Fruit fly (Drosophila melanogaster) whole organism, embryonic: ENCODE data around the gene Trf.

Experiments
- Abd-B ChIP-seq: fragments of 200-800 bp; sonication (Bioruptor generic); optimal IDR thresholded peaks from 2 replicates; lab custom pipeline; 2018; ENCODE audit warnings: missing biosample characterization, mild to moderate bottlenecking, missing genetic modification characterization, moderate library complexity
- Atf-2 ChIP-seq: fragments of 200-800 bp; sonication (Bioruptor generic); optimal IDR thresholded peaks from 2 replicates; lab custom pipeline; 2016; ENCODE audit warnings: missing biosample characterization, missing genetic modification characterization
- BtbVII ChIP-seq: fragments of 200-800 bp; sonication (Bioruptor generic); optimal IDR thresholded peaks from 3 replicates; lab custom pipeline; 2017; ENCODE audit warnings: missing biosample characterization, mild to moderate bottlenecking, missing genetic modification characterization
- CG10979 ChIP-seq: fragments of 200-800 bp; sonication (Bioruptor generic); optimal IDR thresholded peaks from 2 replicates; lab custom pipeline; 2018; ENCODE audit warnings: missing biosample characterization, mild to moderate bottlenecking, missing genetic modification characterization, moderate library complexity
- CG12659 ChIP-seq: fragments of 200-800 bp; sonication (Bioruptor generic); optimal IDR thresholded peaks from 3 replicates; lab custom pipeline; 2017; ENCODE audit warnings: mild to moderate bottlenecking, missing biosample characterization, missing genetic modification reagents, missing genetic modification characterization
- CG13123 ChIP-seq: fragments of 200-800 bp; sonication (Bioruptor generic); optimal IDR thresholded peaks from 2 replicates; lab custom pipeline; 2016; ENCODE audit warnings: missing biosample characterization, missing genetic modification characterization
- CG13296 ChIP-seq: fragments of 200-800 bp; sonication (Bioruptor generic); optimal IDR thresholded peaks from 3 replicates; lab custom pipeline; 2018; ENCODE audit warnings: missing biosample characterization, mild to moderate bottlenecking, missing genetic modification characterization
- CG16813 ChIP-seq: fragments of 200-800 bp; sonication (Bioruptor generic); IDR thresholded peaks from 3 replicates; pipeline ENCODE4 v1.3.6; 2022; ENCODE audit warnings: missing biosample characterization, missing genetic modification characterization; ENCODE audit not compliant: partially characterized antibody
- CG17385 ChIP-seq: fragments of 200-800 bp; sonication (Bioruptor generic); optimal IDR thresholded peaks from 3 replicates; lab custom pipeline; 2018; ENCODE audit warnings: missing biosample characterization, mild to moderate bottlenecking, missing genetic modification characterization
- CG18011 ChIP-seq: fragments of 200-800 bp; sonication (Bioruptor generic); optimal IDR thresholded peaks from 2 replicates; lab custom pipeline; 2017; ENCODE audit warnings: missing biosample characterization, missing genetic modification characterization, mild to moderate bottlenecking, moderate library complexity, missing genotype
- CG18599 ChIP-seq: fragments of 200-800 bp; sonication (Bioruptor generic); optimal IDR thresholded peaks from 3 replicates; lab custom pipeline; 2017; ENCODE audit warnings: missing biosample characterization, missing genetic modification characterization, mild to moderate bottlenecking, moderate library complexity, missing genetic modification reagents
- CG31441 ChIP-seq: fragments of 200-800 bp; sonication (Bioruptor generic); IDR thresholded peaks from 2 replicates; pipeline ENCODE4 v1.3.6; 2022; ENCODE audit warnings: missing biosample characterization, missing genetic modification characterization
- CG34224 ChIP-seq: fragments of 200-800 bp; sonication (Bioruptor generic); IDR thresholded peaks from 3 replicates; pipeline ENCODE4 v1.3.6; 2022; ENCODE audit warnings: missing biosample characterization, missing genetic modification characterization; ENCODE audit not compliant: partially characterized antibody
- CG34376 ChIP-seq: fragments of 200-800 bp; sonication (Bioruptor generic); optimal IDR thresholded peaks from 2 replicates; lab custom pipeline; 2018; ENCODE audit warnings: missing biosample characterization, mild to moderate bottlenecking, missing genetic modification characterization
- CG3726 ChIP-seq: fragments of 200-800 bp; sonication (Bioruptor generic); IDR thresholded peaks from 3 replicates; pipeline ENCODE4, ENCODE4 v1.3.6; 2022; ENCODE audit warnings: missing biosample characterization, missing genetic modification characterization
- CG3995 ChIP-seq: fragments of 200-800 bp; sonication (Bioruptor generic); optimal IDR thresholded peaks from 3 replicates; lab custom pipeline; 2016; ENCODE audit warnings: missing biosample characterization, missing genetic modification characterization
- CG4617 ChIP-seq: fragments of 200-800 bp; sonication (Bioruptor generic); optimal IDR thresholded peaks from 3 replicates; lab custom pipeline; 2016; ENCODE audit warnings: missing biosample characterization, missing genetic modification characterization, borderline replicate concordance
- CG5180 ChIP-seq: fragments of 200-800 bp; sonication (Bioruptor generic); optimal IDR thresholded peaks from 3 replicates; lab custom pipeline; 2017; ENCODE audit warnings: missing biosample characterization, missing genetic modification characterization, mild to moderate bottlenecking, moderate library complexity, missing genetic modification reagents
- CG7556 ChIP-seq: fragments of 200-800 bp; sonication (Bioruptor generic); optimal IDR thresholded peaks from 2 replicates; lab custom pipeline; 2017; ENCODE audit warnings: missing biosample characterization, mild to moderate bottlenecking, missing genetic modification characterization
- CG7839 ChIP-seq: fragments of 200-800 bp; sonication (Bioruptor generic); optimal IDR thresholded peaks from 3 replicates; lab custom pipeline; 2018; ENCODE audit warnings: missing biosample characterization, mild to moderate bottlenecking, missing genetic modification characterization, moderate library complexity
- CG7963 ChIP-seq: fragments of 200-800 bp; sonication (Bioruptor generic); IDR thresholded peaks from 3 replicates; pipeline ENCODE4 v1.3.6; 2022; ENCODE audit warnings: missing biosample characterization, missing genetic modification characterization; ENCODE audit not compliant: partially characterized antibody
- CG8290 ChIP-seq, 3 experiments: fragments of 200-800 bp; sonication (Bioruptor generic); optimal IDR thresholded peaks; 2 replicates each; lab custom pipeline; 2016 to 2019; ENCODE audit warnings: missing biosample characterization in 3 of 3, missing genetic modification characterization in 3 of 3, mild to moderate bottlenecking in 2 of 3, moderate library complexity in 1 of 3
- CG8924 ChIP-seq: fragments of 200-800 bp; optimal IDR thresholded peaks from 3 replicates; lab custom pipeline; 2019; ENCODE audit warnings: missing biosample characterization, mild to moderate bottlenecking, missing genetic modification characterization, moderate library complexity
- Dbx ChIP-seq: fragments of 200-800 bp; sonication (Bioruptor generic); IDR thresholded peaks from 3 replicates; pipeline ENCODE4 v1.3.6; 2022; ENCODE audit warnings: missing biosample characterization, missing genetic modification characterization
- HLH4C ChIP-seq: fragments of 200-800 bp; sonication (Bioruptor generic); IDR thresholded peaks from 3 replicates; pipeline ENCODE4 v1.3.6; 2022; ENCODE audit warnings: missing biosample characterization, missing genetic modification characterization; ENCODE audit not compliant: partially characterized antibody
- Hr3 ChIP-seq: fragments of 200-800 bp; sonication (Bioruptor generic); optimal IDR thresholded peaks from 3 replicates; lab custom pipeline; 2016; ENCODE audit warnings: missing biosample characterization, missing genetic modification characterization
- NFAT ChIP-seq: fragments of 200-800 bp; sonication (Bioruptor generic); IDR thresholded peaks from 2 replicates; pipeline ENCODE4 v1.3.6; 2022; ENCODE audit warnings: missing biosample characterization, missing genetic modification characterization
- Ravus ChIP-seq: fragments of 200-800 bp; sonication (Bioruptor generic); IDR thresholded peaks from 2 replicates; pipeline ENCODE4 v1.3.6; 2022; ENCODE audit warnings: missing biosample characterization, missing genetic modification characterization
- Xbp1 ChIP-seq: fragments of 200-800 bp; sonication (Bioruptor generic); optimal IDR thresholded peaks from 3 replicates; lab custom pipeline; 2016; ENCODE audit warnings: missing biosample characterization, mild to moderate bottlenecking, missing genetic modification characterization
- amos ChIP-seq: fragments of 200-800 bp; sonication (Bioruptor generic); IDR thresholded peaks from 2 replicates; pipeline ENCODE4 v1.3.6; 2022; ENCODE audit warnings: missing biosample characterization, missing genetic modification characterization; ENCODE audit not compliant: partially characterized antibody
- chif ChIP-seq, 2 experiments: fragments of 200-800 bp; sonication (Bioruptor generic); optimal IDR thresholded peaks; 3 replicates each; lab custom pipeline; 2016; ENCODE audit warnings: missing biosample characterization in 2 of 2, missing genetic modification characterization in 2 of 2
- chm ChIP-seq: fragments of 200-800 bp; sonication (Bioruptor generic); IDR thresholded peaks from 2 replicates; pipeline ENCODE4 v1.3.6; 2022; ENCODE audit warnings: missing biosample characterization, missing genetic modification characterization
- danr ChIP-seq: fragments of 200-800 bp; sonication (Bioruptor generic); IDR thresholded peaks from 2 replicates; pipeline ENCODE4 v1.3.6; 2022; ENCODE audit warnings: missing biosample characterization, missing genetic modification characterization
- fu2 ChIP-seq: fragments of 200-800 bp; sonication (Bioruptor generic); optimal IDR thresholded peaks from 2 replicates; lab custom pipeline; 2016; ENCODE audit warnings: missing biosample characterization, missing genetic modification characterization
- gsb ChIP-seq: fragments of 200-800 bp; sonication (Bioruptor generic); IDR thresholded peaks from 2 replicates; pipeline ENCODE4 v1.3.6; 2022; ENCODE audit warnings: missing biosample characterization, missing genetic modification characterization
- insv ChIP-seq, 2 experiments: fragments of 200-800 bp; sonication (Bioruptor generic); optimal IDR thresholded peaks; 3 replicates each; lab custom pipeline; 2016 to 2018; ENCODE audit warnings: missing biosample characterization in 2 of 2, missing genetic modification characterization in 2 of 2
- kay ChIP-seq: fragments of 200-800 bp; sonication (Bioruptor generic); optimal IDR thresholded peaks from 2 replicates; lab custom pipeline; 2016; ENCODE audit warnings: missing biosample characterization, missing genetic modification characterization
- mirr ChIP-seq: fragments of 200-800 bp; sonication (Bioruptor generic); optimal IDR thresholded peaks from 3 replicates; lab custom pipeline; 2018; ENCODE audit warnings: missing biosample characterization, mild to moderate bottlenecking, missing genetic modification characterization
- nau ChIP-seq: fragments of 200-800 bp; sonication (Bioruptor generic); optimal IDR thresholded peaks from 3 replicates; lab custom pipeline; 2017; ENCODE audit warnings: missing biosample characterization, mild to moderate bottlenecking, missing genetic modification characterization, missing genetic modification reagents
- org-1 ChIP-seq: fragments of 200-800 bp; sonication (Bioruptor generic); optimal IDR thresholded peaks from 2 replicates; lab custom pipeline; 2017; ENCODE audit warnings: missing biosample characterization, missing genetic modification characterization
- prd ChIP-seq, 3 experiments: fragments of >200 bp in 2 of 3; fragments of 200-800 bp in 1 of 3; sonication (Bioruptor generic) in 1 of 3; optimal IDR thresholded peaks in 2 of 3; IDR thresholded peaks in 1 of 3; 2 replicates in 2 of 3; 3 replicates in 1 of 3; pipeline versions ENCODE4 v1.3.6 to Lab custom; 2017 to 2022; ENCODE audit warnings: missing biosample characterization in 1 of 3, missing genetic modification characterization in 1 of 3
- pros ChIP-seq: fragments of 200-800 bp; sonication (Bioruptor generic); optimal IDR thresholded peaks from 3 replicates; lab custom pipeline; 2019; ENCODE audit warnings: missing biosample characterization, mild to moderate bottlenecking, missing genetic modification characterization, moderate library complexity
- ranshi ChIP-seq: fragments of 200-800 bp; sonication (Bioruptor generic); IDR thresholded peaks from 2 replicates; pipeline ENCODE4 v1.3.6; 2022; ENCODE audit warnings: missing biosample characterization, missing genetic modification characterization
- repo ChIP-seq: fragments of 200-800 bp; sonication (Bioruptor generic); optimal IDR thresholded peaks from 2 replicates; lab custom pipeline; 2016; ENCODE audit warnings: missing biosample characterization, missing genetic modification characterization
- sqz ChIP-seq: fragments of 200-800 bp; sonication (Bioruptor generic); optimal IDR thresholded peaks from 3 replicates; lab custom pipeline; 2018; ENCODE audit warnings: missing biosample characterization, mild to moderate bottlenecking, missing genetic modification characterization
- sug ChIP-seq: fragments of 200-800 bp; optimal IDR thresholded peaks from 2 replicates; lab custom pipeline; 2019; ENCODE audit warnings: missing biosample characterization, mild to moderate bottlenecking, missing genetic modification characterization, moderate library complexity
- tna ChIP-seq: fragments of 200-800 bp; sonication (Bioruptor generic); IDR thresholded peaks from 2 replicates; pipeline ENCODE4 v1.3.6; 2022; ENCODE audit warnings: missing biosample characterization, missing genetic modification characterization; ENCODE audit not compliant: partially characterized antibody

Gene Trf

DNA sequence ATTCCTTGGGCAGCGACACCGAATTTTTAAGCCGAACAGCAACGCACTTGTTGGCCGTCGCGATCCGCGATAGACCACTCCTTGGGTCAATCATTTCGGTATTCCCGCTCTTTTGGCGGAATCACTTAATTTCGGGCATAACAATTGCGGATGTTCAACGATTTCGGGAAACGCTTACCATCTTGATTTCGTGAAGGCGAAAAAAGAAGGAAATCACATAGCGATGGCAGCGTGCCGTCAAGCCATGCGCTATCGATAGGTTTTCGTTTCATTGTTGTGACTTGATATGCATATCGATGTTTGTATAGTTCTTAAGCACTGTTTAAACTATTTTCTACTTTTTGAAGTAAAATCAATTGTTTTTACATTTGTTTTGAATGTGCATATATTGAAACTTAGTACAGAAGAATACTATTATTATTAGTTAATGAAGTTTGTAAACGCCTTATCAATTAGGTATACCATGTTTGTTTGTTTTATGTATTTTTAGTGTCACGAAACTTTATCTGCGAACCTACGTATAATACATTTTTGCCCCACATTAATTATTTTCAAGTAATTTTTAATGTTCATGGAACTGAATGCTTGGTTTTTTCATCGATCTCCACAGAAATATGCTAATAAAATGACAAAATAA, 29.9 kb upstream of the Trf start, which contains the start of gene RpL36A (continued):
- TF ChIP-seq danr (GFP tag; lab: Robert Waterston, UW) (no peak), Ravus (GFP tag; lab: Robert Waterston, UW) (no peak; the same call in 1 of the 2 replicates), ranshi (GFP tag; lab: Robert Waterston, UW) (peak; percentile 52; the same call in 1 of the 2 replicates), CG18011 (peak; percentile 45), CG34224 (peak; percentile 31), CG8924 (tag; lab: Kevin White, UChicago) (peak; percentile 52), insv (GFP tag; optimal IDR thresholded peaks at IDR 0.05; lab: Kevin White, UChicago) (peak in 1 of 2 experiments; percentile 54), CG3726 (no peak), tna (GFP tag; lab: Robert Waterston, UW) (peak; percentile 76), gsb (no peak), sqz (GFP tag; lab: Kevin White, UChicago) (no peak), CG7963 (GFP tag; lab: Robert Waterston, UW) (peak; percentile 91), HLH4C (GFP tag; lab: Robert Waterston, UW) (peak; percentile 54), repo (no peak), CG31441 (GFP tag; lab: Robert Waterston, UW) (no peak; the same call in none of the 2 replicates), CG7556 (GFP tag; lab: Kevin White, UChicago) (no peak), CG13296 (GFP tag; lab: Kevin White, UChicago) (peak; percentile 75), chm (GFP tag; lab: Robert Waterston, UW) (peak; percentile 81), Dbx (GFP tag; lab: Robert Waterston, UW) (peak; percentile 67; the same call in 2 of the 3 replicates), CG18599 (GFP tag; lab: Kevin White, UChicago) (no peak), CG7839 (no peak), fu2 (GFP tag; lab: Kevin White, UChicago) (no peak), Abd-B (no peak), CG5180 (GFP tag; lab: Kevin White, UChicago) (no peak), CG4617 (GFP tag; lab: Kevin White, UChicago) (no peak), CG16813 (GFP tag; lab: Robert Waterston, UW) (peak; percentile 93), chif (GFP tag; optimal IDR thresholded peaks at IDR 0.05; lab: Kevin White, UChicago) (peak in 1 of 2 experiments; percentile 63), amos (GFP tag; lab: Robert Waterston, UW) (peak; percentile 97), pros (no peak), CG3995 (GFP tag; lab: Kevin White, UChicago) (peak; percentile 90), BtbVII (GFP tag; lab: Kevin White, UChicago) (peak; percentile 45), nau (no peak), Atf-2 (peak; percentile 40), prd (optimal IDR thresholded peaks at IDR 0.05; lab: Kevin White, UChicago) (no peak), prd (GFP tag; IDR thresholded peaks at IDR 0.05; lab: Robert Waterston, UW) (no peak), CG8290 (GFP tag; optimal IDR thresholded peaks at IDR 0.05; lab: Kevin White, UChicago) (no peak), CG8290 (tag; optimal IDR thresholded peaks at IDR 0.05; lab: Kevin White, UChicago) (no peak), CG12659 (GFP tag; lab: Kevin White, UChicago) (peak; percentile 81), CG13123 (GFP tag; lab: Kevin White, UChicago) (no peak), NFAT (GFP tag; lab: Robert Waterston, UW) (peak; percentile 82), mirr (GFP tag; lab: Kevin White, UChicago) (peak; percentile 79), sug (tag; lab: Kevin White, UChicago) (no peak), org-1 (GFP tag; lab: Kevin White, UChicago) (peak; percentile 43), CG17385 (GFP tag; lab: Kevin White, UChicago) (no peak), CG10979 (tag; lab: Kevin White, UChicago) (no peak), Xbp1 (peak; percentile 55), kay (GFP tag; lab: Kevin White, UChicago) (no peak), Hr3 (GFP tag; lab: Kevin White, UChicago) (no peak), CG34376 (GFP tag; lab: Kevin White, UChicago) (peak; percentile 85)
